Worm (Caenorhabditis elegans): ENCODE data around the gene C56G2.4.

ce11 chrIII:6361560-6361959 is 30.0 kb downstream of the C56G2.4 start:
- no peak for TF ChIP-seq egl-27 (tag; optimal IDR thresholded peaks at IDR 0.05)
- TF ChIP-seq R02D3.7 (tag; optimal IDR thresholded peaks at IDR 0.05): no peak
- TF ChIP-seq pha-4 (tag; optimal IDR thresholded peaks at IDR 0.05): peak; percentile 59
- TF ChIP-seq unc-39 (tag; optimal IDR thresholded peaks at IDR 0.05): no peak
- TF ChIP-seq nfya-1 (tag; optimal IDR thresholded peaks at IDR 0.05; ENCODE audit: insufficient read depth): no peak
- TF ChIP-seq ztf-4 (tag; optimal IDR thresholded peaks at IDR 0.05): no peak
- TF ChIP-seq snpc-4 (tag; optimal IDR thresholded peaks at IDR 0.05): no peak
- no peak for TF ChIP-seq aly-2 (tag; optimal IDR thresholded peaks at IDR 0.05)
- no peak for TF ChIP-seq lsy-12 (tag; optimal IDR thresholded peaks at IDR 0.05)
